Fruit fly (Drosophila melanogaster) whole organism, wandering third instar larva: ENCODE results near the gene ph-p.

ENCODE experiments used
- Dif ChIP-seq: fragments of 200-275, 200-300 bp; sonication (Bioruptor generic); optimal IDR thresholded peaks from 2 replicates; lab custom pipeline; 2018; ENCODE audit warnings: missing biosample characterization, missing genetic modification characterization; ENCODE audit not compliant: partially characterized antibody
- Hnf4 ChIP-seq: fragments of 200-800 bp; sonication (Bioruptor generic); optimal IDR thresholded peaks from 2 replicates; lab custom pipeline; 2016; ENCODE audit warnings: missing biosample characterization, mild to moderate bottlenecking, missing genetic modification characterization
- Jra ChIP-seq: sonication (Bioruptor generic); optimal IDR thresholded peaks from 2 replicates; lab custom pipeline; 2016; ENCODE audit warnings: missing biosample characterization, missing genetic modification characterization
- Myc ChIP-seq: fragments of >200 bp; optimal IDR thresholded peaks from 2 replicates; lab custom pipeline; 2017
- OdsH ChIP-seq: fragments of 200-800 bp; sonication (Bioruptor generic); optimal IDR thresholded peaks from 2 replicates; lab custom pipeline; 2016; ENCODE audit warnings: missing biosample characterization, mild to moderate bottlenecking, missing genetic modification characterization
- br ChIP-seq: fragments of 200-800 bp; sonication (Bioruptor generic); optimal IDR thresholded peaks from 2 replicates; lab custom pipeline; 2016; ENCODE audit warnings: missing biosample characterization, missing genetic modification characterization
- dsf ChIP-seq: sonication (Bioruptor generic); optimal IDR thresholded peaks from 2 replicates; lab custom pipeline; 2016; ENCODE audit warnings: missing biosample characterization, missing genetic modification characterization, borderline replicate concordance
- pan ChIP-seq: fragments of >200 bp; optimal IDR thresholded peaks from 2 replicates; lab custom pipeline; 2017
- psq ChIP-seq: fragments of 200-800 bp; sonication (Bioruptor generic); optimal IDR thresholded peaks from 3 replicates; lab custom pipeline; 2017; ENCODE audit warnings: missing biosample characterization, mild to moderate bottlenecking, missing genetic modification characterization, moderate library complexity
- sage ChIP-seq: fragments of 200-800 bp; sonication (Bioruptor generic); optimal IDR thresholded peaks from 2 replicates; lab custom pipeline; 2016; ENCODE audit warnings: missing biosample characterization, mild to moderate bottlenecking, missing genetic modification characterization
- sv ChIP-seq: fragments of 200-800 bp; sonication (Bioruptor generic); optimal IDR thresholded peaks from 3 replicates; lab custom pipeline; 2016; ENCODE audit warnings: missing biosample characterization, missing genetic modification characterization
- tai ChIP-seq: sonication (Bioruptor generic); optimal IDR thresholded peaks from 2 replicates; lab custom pipeline; 2016; ENCODE audit warnings: missing biosample characterization, missing genetic modification characterization
- woc ChIP-seq: sonication (Bioruptor generic); optimal IDR thresholded peaks from 2 replicates; lab custom pipeline; 2016; ENCODE audit warnings: missing biosample characterization, mild to moderate bottlenecking, missing genetic modification characterization

dm6 chrX:2142935-2143312, 4.8 kb upstream of the ph-p start:
- TF ChIP-seq Myc (lab: Kevin White, UChicago): no peak
- TF ChIP-seq br (GFP tag; lab: Kevin White, UChicago): no peak
- TF ChIP-seq sv (GFP tag; lab: Kevin White, UChicago): no peak
- no peak for TF ChIP-seq OdsH
- no peak for TF ChIP-seq sage (GFP tag; lab: Kevin White, UChicago)
- no peak for TF ChIP-seq Dif (GFP tag; lab: Kevin White, UChicago)
- no peak for TF ChIP-seq pan (lab: Kevin White, UChicago)
- TF ChIP-seq dsf (GFP tag; lab: Kevin White, UChicago): no peak
- TF ChIP-seq woc (GFP tag; lab: Kevin White, UChicago): no peak
- no peak for TF ChIP-seq tai (GFP tag; lab: Kevin White, UChicago)
- TF ChIP-seq Hnf4 (GFP tag; lab: Kevin White, UChicago): no peak
- no peak for TF ChIP-seq psq (GFP tag; lab: Kevin White, UChicago)
- no peak for TF ChIP-seq Jra
